Worm (Caenorhabditis elegans) whole organism, mixed stage, embryonic: ENCODE data around the gene F56D6.21.
A peak's percentile ranks its signal among the peaks of the same experiment; 100 is the strongest.

ENCODE experiments used
- M03D4.4 ChIP-seq: sonication (generic microtip); optimal IDR thresholded peaks from 2 replicates; lab custom pipeline; 2017; ENCODE audit warnings: mild to moderate bottlenecking, missing genetic modification characterization, missing compliant biosample characterization
- blmp-1 ChIP-seq: fragments of 150-350 bp; optimal IDR thresholded peaks from 2 replicates; lab custom pipeline; 2014; ENCODE audit warnings: missing biosample characterization, missing genetic modification characterization
- ceh-39 ChIP-seq: fragments of 150-350 bp; optimal IDR thresholded peaks from 2 replicates; lab custom pipeline; 2014; ENCODE audit warnings: missing biosample characterization, missing genetic modification characterization
- ceh-43 ChIP-seq: fragments of 200-800 bp; sonication (Bioruptor generic); optimal IDR thresholded peaks from 2 replicates; lab custom pipeline; 2018; ENCODE audit warnings: mild to moderate bottlenecking, missing genetic modification characterization, moderate library complexity, missing compliant biosample characterization
- ceh-83 ChIP-seq: fragments of 200-800 bp; sonication (Bioruptor generic); optimal IDR thresholded peaks from 2 replicates; lab custom pipeline; 2018; ENCODE audit warnings: mild to moderate bottlenecking, missing genetic modification characterization, missing compliant biosample characterization
- ces-1 ChIP-seq: fragments of 150-350 bp; optimal IDR thresholded peaks from 2 replicates; lab custom pipeline; 2014; ENCODE audit warnings: missing biosample characterization, missing genetic modification reagents, missing genetic modification characterization
- cnd-1 ChIP-seq: fragments of 200-800 bp; sonication (Bioruptor generic); optimal IDR thresholded peaks from 2 replicates; lab custom pipeline; 2018; ENCODE audit warnings: mild to moderate bottlenecking, missing genetic modification characterization, missing compliant biosample characterization
- drap-1 ChIP-seq: fragments of 200-800 bp; sonication (Bioruptor generic); optimal IDR thresholded peaks from 3 replicates; lab custom pipeline; 2018; ENCODE audit warnings: mild to moderate bottlenecking, missing genetic modification characterization, missing compliant biosample characterization
- elt-1 ChIP-seq: sonication (generic microtip); optimal IDR thresholded peaks from 2 replicates; lab custom pipeline; 2017; ENCODE audit warnings: missing genetic modification characterization, mild to moderate bottlenecking, missing compliant biosample characterization, antibody characterized with exemption, moderate library complexity, borderline replicate concordance; ENCODE audit not compliant: insufficient read depth
- elt-3 ChIP-seq: fragments of 150-350 bp; optimal IDR thresholded peaks from 2 replicates; lab custom pipeline; 2014; ENCODE audit warnings: missing biosample characterization, missing genetic modification characterization
- ham-2 ChIP-seq: fragments of 200-800 bp; sonication (Bioruptor generic); optimal IDR thresholded peaks from 2 replicates; lab custom pipeline; 2018; ENCODE audit warnings: mild to moderate bottlenecking, missing genetic modification characterization, missing compliant biosample characterization
- hlh-1 ChIP-seq: fragments of 150-350 bp; optimal IDR thresholded peaks from 2 replicates; lab custom pipeline; 2014; ENCODE audit warnings: missing biosample characterization, missing genetic modification reagents, missing genetic modification characterization
- lin-13 ChIP-seq: fragments of 150-350 bp; optimal IDR thresholded peaks from 2 replicates; lab custom pipeline; 2014; ENCODE audit warnings: missing biosample characterization, missing genetic modification characterization
- lin-32 ChIP-seq: fragments of 200-800 bp; sonication (Bioruptor generic); optimal IDR thresholded peaks from 2 replicates; lab custom pipeline; 2018; ENCODE audit warnings: mild to moderate bottlenecking, missing genetic modification characterization, missing compliant biosample characterization
- mab-5 ChIP-seq: fragments of 150-350 bp; optimal IDR thresholded peaks from 2 replicates; lab custom pipeline; 2014; ENCODE audit warnings: missing biosample characterization, missing genetic modification characterization
- mep-1 ChIP-seq: fragments of 150-350 bp; optimal IDR thresholded peaks from 2 replicates; lab custom pipeline; 2017; ENCODE audit warnings: missing biosample characterization, missing genetic modification reagents, missing genetic modification characterization, inconsistent platforms
- mls-2 ChIP-seq: sonication (generic microtip); optimal IDR thresholded peaks from 2 replicates; lab custom pipeline; 2016; ENCODE audit warnings: mild to moderate bottlenecking, missing genetic modification characterization, moderate library complexity, missing compliant biosample characterization
- nhr-2 ChIP-seq: fragments of 150-350 bp; optimal IDR thresholded peaks from 2 replicates; lab custom pipeline; 2014; ENCODE audit warnings: missing biosample characterization, missing genetic modification characterization
- nhr-237 ChIP-seq: fragments of 150-350 bp; optimal IDR thresholded peaks from 2 replicates; lab custom pipeline; 2014; ENCODE audit warnings: missing biosample characterization, missing genetic modification characterization
- nhr-28 ChIP-seq: fragments of 150-350 bp; optimal IDR thresholded peaks from 2 replicates; lab custom pipeline; 2014; ENCODE audit warnings: missing biosample characterization, missing genetic modification characterization
- nhr-76 ChIP-seq: sonication (generic microtip); optimal IDR thresholded peaks from 2 replicates; lab custom pipeline; 2017; ENCODE audit warnings: missing biosample characterization, missing genetic modification characterization
- pha-4 ChIP-seq: fragments of 150-350 bp; optimal IDR thresholded peaks from 2 replicates; lab custom pipeline; 2018; ENCODE audit warnings: missing biosample characterization, missing genetic modification reagents, missing genetic modification characterization
- sem-2 ChIP-seq: fragments of 200-800 bp; sonication (Bioruptor generic); optimal IDR thresholded peaks from 2 replicates; lab custom pipeline; 2018; ENCODE audit warnings: mild to moderate bottlenecking, missing genetic modification characterization, missing compliant biosample characterization
- snpc-4 ChIP-seq: fragments of 150-350 bp; optimal IDR thresholded peaks from 2 replicates; lab custom pipeline; 2014; ENCODE audit warnings: missing biosample characterization, missing genetic modification characterization
- sptf-1 ChIP-seq: sonication (generic microtip); optimal IDR thresholded peaks from 2 replicates; lab custom pipeline; 2017; ENCODE audit warnings: mild to moderate bottlenecking, missing genetic modification characterization, moderate library complexity, missing compliant biosample characterization
- tbx-8 ChIP-seq: fragments of 200-800 bp; sonication (Bioruptor generic); optimal IDR thresholded peaks from 2 replicates; lab custom pipeline; 2018; ENCODE audit warnings: mild to moderate bottlenecking, missing genetic modification characterization, moderate library complexity, missing compliant biosample characterization
- unc-120 ChIP-seq: sonication (generic microtip); optimal IDR thresholded peaks from 2 replicates; lab custom pipeline; 2017; ENCODE audit warnings: missing genetic modification characterization, missing compliant biosample characterization; ENCODE audit not compliant: poor library complexity, severe bottlenecking
- unc-39 ChIP-seq: fragments of 150-350 bp; optimal IDR thresholded peaks from 2 replicates; lab custom pipeline; 2014; ENCODE audit warnings: missing biosample characterization, missing genetic modification characterization
- unc-62 ChIP-seq: fragments of 150-350 bp; optimal IDR thresholded peaks from 2 replicates; lab custom pipeline; 2014; ENCODE audit warnings: missing biosample characterization, missing genetic modification reagents, missing genetic modification characterization

Gene F56D6.21

DNA sequence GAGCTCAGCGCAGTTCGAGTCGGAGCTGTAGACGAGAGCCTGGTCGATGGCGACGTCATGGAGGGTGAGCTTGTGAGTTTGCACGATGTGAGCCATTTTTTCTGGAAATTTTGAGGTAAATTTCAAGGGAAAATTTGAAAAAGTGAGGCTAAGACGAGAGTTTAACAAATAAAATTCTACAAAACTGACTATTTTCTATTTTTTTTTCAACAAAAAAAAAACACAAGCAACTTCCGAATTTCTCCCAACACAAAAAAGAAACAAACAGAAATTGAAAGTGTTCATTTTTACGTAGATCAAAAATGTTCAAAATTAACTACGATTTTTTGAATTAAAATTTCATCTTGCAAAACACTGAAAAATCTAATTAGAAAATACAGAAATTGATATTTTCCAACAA, 31.0 kb upstream of the F56D6.21 start, which contains the start of gene F37C4.5:
TSS of gene F37C4.5 (minus strand) at position 101 of the 400 bp plus-strand sequence.
- no peak for TF ChIP-seq sem-2 (GFP tag; lab: Kevin White, UChicago)
- no peak for TF ChIP-seq nhr-28 (tag; lab: Kevin White, UChicago)
- TF ChIP-seq mab-5 (tag; lab: Kevin White, UChicago): no peak
- no peak for TF ChIP-seq lin-32 (GFP tag; lab: Kevin White, UChicago)
- TF ChIP-seq snpc-4 (tag; lab: Kevin White, UChicago): no peak
- no peak for TF ChIP-seq pha-4 (tag; lab: Kevin White, UChicago)
- TF ChIP-seq nhr-76 (tag; lab: Kevin White, UChicago): no peak
- TF ChIP-seq hlh-1 (tag; lab: Kevin White, UChicago): no peak
- no peak for TF ChIP-seq ceh-39 (tag; lab: Kevin White, UChicago)
- TF ChIP-seq mep-1: no peak
- TF ChIP-seq cnd-1 (tag; lab: Kevin White, UChicago): no peak
- TF ChIP-seq nhr-237 (tag; lab: Kevin White, UChicago): no peak

DNA sequence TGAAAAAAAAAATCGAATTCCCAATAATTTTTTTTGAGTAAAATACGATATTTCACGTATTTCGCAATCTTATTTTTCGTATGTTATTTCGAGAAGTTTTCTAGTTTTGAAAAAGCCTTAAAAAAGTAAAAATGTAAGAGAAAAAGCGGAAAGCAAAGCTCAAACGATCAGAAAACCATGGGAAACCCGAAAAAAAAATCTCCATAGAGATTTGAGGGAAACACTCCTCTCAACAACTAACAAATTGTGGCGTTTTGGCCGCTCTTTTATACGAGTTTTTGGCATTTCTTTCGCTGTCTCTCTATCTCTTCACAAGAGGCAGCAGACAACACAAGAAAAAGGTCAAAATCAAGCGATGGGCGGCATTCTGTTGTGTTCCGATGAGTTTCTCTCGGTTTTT, 30.3 kb upstream of the F56D6.21 start:
- TF ChIP-seq nhr-28 (tag; lab: Kevin White, UChicago): no peak
- peak; percentile 18 for TF ChIP-seq sptf-1 (tag; lab: Kevin White, UChicago)
- TF ChIP-seq ceh-83: peak; percentile 34
- TF ChIP-seq tbx-8: no peak
- TF ChIP-seq mep-1: no peak
- TF ChIP-seq, all 35 proteins: peak for 2

DNA sequence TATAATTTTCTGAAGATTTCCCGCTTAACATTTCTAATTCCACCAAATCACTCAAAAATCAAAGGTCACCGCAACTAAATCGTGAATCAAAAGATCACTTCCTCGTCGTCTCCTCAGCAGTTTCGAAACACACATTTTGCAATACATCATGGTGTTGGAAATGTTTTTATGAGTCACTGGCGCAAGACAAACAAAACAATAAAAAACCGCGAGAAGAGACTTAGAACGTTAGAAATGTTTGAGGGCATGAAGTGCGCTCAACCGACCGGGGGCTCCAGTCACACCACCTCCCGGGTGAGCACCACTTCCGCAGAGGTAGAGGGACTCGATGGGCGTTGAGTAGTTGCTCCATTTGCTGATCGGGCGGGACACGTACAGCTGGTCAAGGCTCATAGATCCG, 29.5 kb upstream of the F56D6.21 start:
- TF ChIP-seq unc-120 (tag; lab: Kevin White, UChicago) (no peak), snpc-4 (tag; lab: Kevin White, UChicago) (no peak), ces-1 (no peak), M03D4.4 (tag; lab: Kevin White, UChicago) (no peak), unc-62 (GFP tag; lab: Kevin White, UChicago) (no peak), tbx-8 (no peak), lin-13 (tag; lab: Kevin White, UChicago) (no peak), hlh-1 (tag; lab: Kevin White, UChicago) (no peak), nhr-2 (no peak), unc-39 (tag; lab: Kevin White, UChicago) (no peak)

DNA sequence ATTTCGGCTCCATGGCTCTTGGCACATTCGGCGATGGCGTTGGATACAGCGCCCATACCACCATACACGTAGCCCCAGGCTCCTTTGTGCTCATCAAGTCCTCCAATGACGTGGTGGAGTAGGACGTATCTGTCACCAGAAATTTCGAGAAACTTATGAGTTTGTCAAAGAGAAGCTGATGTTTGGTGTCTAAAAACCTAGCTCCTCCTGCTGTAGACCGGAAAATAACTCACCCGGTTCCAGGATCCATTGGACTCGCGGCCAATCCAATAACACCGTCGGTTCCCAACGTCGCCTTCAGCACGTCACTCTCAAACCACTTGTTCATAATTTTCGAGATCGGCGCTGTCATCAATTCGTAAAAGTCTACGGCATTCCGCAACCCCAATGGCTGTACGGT, 27.8 kb upstream of the F56D6.21 start:
- TF ChIP-seq elt-3 (tag; lab: Kevin White, UChicago) (no peak), sem-2 (GFP tag; lab: Kevin White, UChicago) (no peak), elt-1 (no peak), lin-32 (GFP tag; lab: Kevin White, UChicago) (no peak), nhr-237 (tag; lab: Kevin White, UChicago) (no peak), blmp-1 (tag; lab: Kevin White, UChicago) (no peak), hlh-1 (tag; lab: Kevin White, UChicago) (no peak), ham-2 (GFP tag; lab: Kevin White, UChicago) (no peak), unc-39 (tag; lab: Kevin White, UChicago) (no peak), mls-2 (tag; lab: Kevin White, UChicago) (no peak), mep-1 (no peak), ceh-83 (no peak), cnd-1 (tag; lab: Kevin White, UChicago) (no peak), ceh-39 (tag; lab: Kevin White, UChicago) (no peak), drap-1 (GFP tag; lab: Kevin White, UChicago) (no peak), tbx-8 (no peak)

DNA sequence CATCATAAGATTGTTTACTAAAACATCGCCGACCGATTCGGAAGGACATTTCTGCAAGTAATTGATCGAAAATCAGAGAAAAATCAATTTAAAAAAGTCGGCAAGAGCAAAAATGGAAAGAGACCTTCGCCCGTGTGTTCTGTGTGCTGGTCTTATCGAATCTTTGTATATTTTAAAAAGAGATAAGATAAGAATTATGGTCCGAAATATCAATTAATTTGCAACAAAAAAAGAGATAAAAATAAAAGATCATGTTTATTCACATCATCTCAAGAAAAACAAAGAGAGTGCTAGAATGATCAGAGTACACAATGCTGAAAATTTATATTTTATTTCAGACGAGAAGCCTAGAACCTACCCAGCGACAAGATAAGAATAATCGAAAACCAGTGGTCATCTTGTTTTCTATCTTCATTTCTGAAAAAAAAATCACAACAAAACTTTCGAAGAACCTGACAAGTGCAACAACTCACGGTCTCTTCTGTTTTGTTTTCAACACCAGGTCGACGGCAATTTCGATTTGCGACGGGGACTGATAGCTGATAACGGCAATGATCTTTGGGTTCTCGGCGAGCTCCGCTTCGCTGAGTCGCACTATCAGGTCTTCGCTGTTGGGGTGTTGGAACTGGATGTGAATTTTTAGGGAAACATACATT, 26.3 kb upstream of the F56D6.21 start, which contains the start of gene F37C4.6:
TSS of gene F37C4.6 (minus strand) at position 51 of the 656 bp plus-strand sequence.
- TF ChIP-seq ces-1 (no peak), mab-5 (tag; lab: Kevin White, UChicago) (no peak), unc-39 (tag; lab: Kevin White, UChicago) (no peak), elt-3 (tag; lab: Kevin White, UChicago) (no peak), cnd-1 (tag; lab: Kevin White, UChicago) (no peak), blmp-1 (tag; lab: Kevin White, UChicago) (no peak), ceh-83 (no peak), ceh-43 (GFP tag; lab: Kevin White, UChicago) (no peak)
